Worm (Caenorhabditis elegans) whole organism, mixed stage, embryonic: ENCODE results near the gene grl-20.

Experiments used
- lin-32 ChIP-seq: fragments of 200-800 bp; sonication (Bioruptor generic); optimal IDR thresholded peaks from 2 replicates; lab custom pipeline; 2018; ENCODE audit warnings: mild to moderate bottlenecking, missing genetic modification characterization, missing compliant biosample characterization
- mep-1 ChIP-seq: fragments of 150-350 bp; optimal IDR thresholded peaks from 2 replicates; lab custom pipeline; 2017; ENCODE audit warnings: missing biosample characterization, missing genetic modification reagents, missing genetic modification characterization, inconsistent platforms
- nhr-237 ChIP-seq: fragments of 150-350 bp; optimal IDR thresholded peaks from 2 replicates; lab custom pipeline; 2014; ENCODE audit warnings: missing biosample characterization, missing genetic modification characterization
- nhr-76 ChIP-seq: sonication (generic microtip); optimal IDR thresholded peaks from 2 replicates; lab custom pipeline; 2017; ENCODE audit warnings: missing biosample characterization, missing genetic modification characterization
- snpc-4 ChIP-seq: fragments of 150-350 bp; optimal IDR thresholded peaks from 2 replicates; lab custom pipeline; 2014; ENCODE audit warnings: missing biosample characterization, missing genetic modification characterization
- unc-62 ChIP-seq: fragments of 150-350 bp; optimal IDR thresholded peaks from 2 replicates; lab custom pipeline; 2014; ENCODE audit warnings: missing biosample characterization, missing genetic modification reagents, missing genetic modification characterization

DNA sequence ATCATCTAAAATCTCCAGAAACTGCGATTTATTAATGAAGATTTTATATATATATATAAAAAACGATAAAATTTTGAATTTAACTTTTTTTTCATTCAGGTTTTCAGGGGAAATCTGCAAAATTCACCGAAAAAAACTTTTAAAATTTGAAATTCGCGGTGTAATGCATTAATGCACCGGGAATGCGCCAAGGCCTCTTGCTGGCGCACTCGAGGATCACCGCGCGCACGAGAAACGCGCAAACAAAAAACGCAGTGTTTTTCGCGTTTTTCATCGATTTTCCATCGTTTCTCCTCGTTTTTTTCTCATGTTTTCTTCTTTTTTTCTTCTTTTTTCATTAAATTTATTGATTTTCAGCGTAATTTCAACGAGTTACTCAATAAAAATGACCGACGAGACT is 48.9 kb upstream of the grl-20 start, which contains the start of gene hrpu-2:
- TF ChIP-seq lin-32 (GFP tag; lab: Kevin White, UChicago), result no peak
- peak; percentile 80 for TF ChIP-seq mep-1
- no peak for TF ChIP-seq nhr-76
- no peak for TF ChIP-seq unc-62
- peak; percentile 62 for TF ChIP-seq nhr-237
- TF ChIP-seq snpc-4, result no peak
